Worm (Caenorhabditis elegans) whole organism, midembryonic: ENCODE results near the gene K09E2.2.

ENCODE experiments used
- ref-1 ChIP-seq: fragments of 200-800 bp; sonication (Bioruptor generic); conservative IDR thresholded peaks from 2 replicates; pipeline ENCODE4 v1.3.6; 2022; ENCODE audit warnings: missing genetic modification reagents, missing genetic modification characterization, missing compliant biosample characterization
- ztf-29 ChIP-seq: fragments of 200-800 bp; sonication (Bioruptor generic); IDR thresholded peaks from 2 replicates; pipeline ENCODE4 v1.3.6; 2022; ENCODE audit warnings: missing genetic modification reagents, missing genetic modification characterization, missing compliant biosample characterization

K09E2.2 gene

DNA sequence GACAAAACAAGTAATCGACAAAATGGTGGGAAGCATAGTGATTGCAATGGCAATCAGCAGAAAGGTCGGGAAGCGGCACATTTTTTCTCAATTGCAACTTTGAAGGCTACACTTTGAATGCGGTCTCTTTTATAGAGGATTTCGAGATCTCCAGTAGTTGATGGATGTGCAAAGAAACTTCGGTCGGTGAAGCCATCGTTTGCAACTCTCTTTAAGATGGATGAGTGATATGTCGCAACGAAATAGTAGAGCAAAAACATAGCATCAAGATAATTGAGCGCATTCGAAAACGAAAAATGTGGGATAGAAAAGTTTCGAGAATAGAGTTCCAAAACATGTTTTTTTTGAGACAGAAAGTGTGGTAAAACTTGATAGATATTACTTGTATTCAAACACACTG lies 54.4 kb downstream of the K09E2.2 start, which contains the start of gene EGAP4.1:
Gene EGAP4.1, minus strand, starts transcription at position 101 of the 400 bp plus-strand sequence.
- TF ChIP-seq ztf-29 (GFP tag; lab: Robert Waterston, UW) = no peak
- TF ChIP-seq ref-1 (GFP tag; lab: Robert Waterston, UW) = no peak
